Comparison of ENCODE assay signal across 1 fruit fly cellular context in genomic region chr2L:6480212-6480994, dm6.
TF ChIP-seq lines count a peak whose summit lies in the region.

Gene Sec61alpha (minus strand): TSS chr2L:6480575.
Gene Daxx (plus strand): TSS chr2L:6480929.

TF ChIP-seq in whole organism, embryonic, 481 proteins besides CTCF, POLR2A, EP300 and RAD21 (continued from another document and continues in another):
- peak; percentile 89 for TF ChIP-seq slou (GFP tag; optimal IDR thresholded peaks at IDR 0.05; lab: Kevin White, UChicago)
- TF ChIP-seq CG1792 (GFP tag; optimal IDR thresholded peaks at IDR 0.05; lab: Kevin White, UChicago) = peak; percentile 71
- peak; percentile 47 for TF ChIP-seq psq (GFP tag; optimal IDR thresholded peaks at IDR 0.05; lab: Kevin White, UChicago)
- peak; percentile 100 for TF ChIP-seq Sry-δ (GFP tag; optimal IDR thresholded peaks at IDR 0.05; lab: Kevin White, UChicago)
- TF ChIP-seq CG9876 (GFP tag; optimal IDR thresholded peaks at IDR 0.05; lab: Kevin White, UChicago) = peak; percentile 85
- TF ChIP-seq tll (GFP tag; optimal IDR thresholded peaks at IDR 0.05; lab: Kevin White, UChicago) = peak; percentile 4 to 69
- TF ChIP-seq pnt (GFP tag; optimal IDR thresholded peaks at IDR 0.05; lab: Kevin White, UChicago) = peak; percentile 91
- TF ChIP-seq pros (GFP tag; optimal IDR thresholded peaks at IDR 0.05; lab: Kevin White, UChicago) = no peak
- no peak for TF ChIP-seq h (optimal IDR thresholded peaks at IDR 0.05; lab: Kevin White, UChicago)
- peak; percentile 93 for TF ChIP-seq gfzf (GFP tag; optimal IDR thresholded peaks at IDR 0.05; lab: Kevin White, UChicago)
- peak; percentile 1 for TF ChIP-seq org-1 (GFP tag; optimal IDR thresholded peaks at IDR 0.05; lab: Kevin White, UChicago)
- peak; percentile 68 for TF ChIP-seq HHEX (GFP tag; optimal IDR thresholded peaks at IDR 0.05; lab: Kevin White, UChicago)
- TF ChIP-seq nom (GFP tag; optimal IDR thresholded peaks at IDR 0.05; lab: Kevin White, UChicago) = no peak
- peak; percentile 100 for TF ChIP-seq CG16813 (GFP tag; IDR thresholded peaks at IDR 0.05; lab: Robert Waterston, UW; ENCODE audit: partially characterized antibody)
- no peak for TF ChIP-seq Hey (tag; optimal IDR thresholded peaks at IDR 0.05; lab: Kevin White, UChicago)
- peak; percentile 75; the same call in 1 of the 2 replicates for TF ChIP-seq klu (GFP tag; IDR thresholded peaks at IDR 0.05; lab: Robert Waterston, UW)
- TF ChIP-seq Tbp (GFP tag; optimal IDR thresholded peaks at IDR 0.05; lab: Kevin White, UChicago) = no peak
- peak; percentile 82 for TF ChIP-seq Fer3 (tag; optimal IDR thresholded peaks at IDR 0.05; lab: Kevin White, UChicago)
- no peak for TF ChIP-seq CG11696 (GFP tag; IDR thresholded peaks at IDR 0.05; lab: Robert Waterston, UW)
- peak; percentile 99 for TF ChIP-seq chinmo (GFP tag; IDR thresholded peaks at IDR 0.05; lab: Robert Waterston, UW; ENCODE audit: partially characterized antibody)
- TF ChIP-seq CG3995 (GFP tag; optimal IDR thresholded peaks at IDR 0.05; lab: Kevin White, UChicago) = peak; percentile 52
- TF ChIP-seq dm (GFP tag; optimal IDR thresholded peaks at IDR 0.05; lab: Kevin White, UChicago) = peak; percentile 68
- TF ChIP-seq Spps (tag; optimal IDR thresholded peaks at IDR 0.05; lab: Kevin White, UChicago) = peak; percentile 75
- TF ChIP-seq CG17186 (GFP tag; optimal IDR thresholded peaks at IDR 0.05; lab: Kevin White, UChicago) = peak; percentile 79
- TF ChIP-seq tx (GFP tag; optimal IDR thresholded peaks at IDR 0.05; lab: Kevin White, UChicago) = peak; percentile 87
- TF ChIP-seq CG9437 (GFP tag; optimal IDR thresholded peaks at IDR 0.05; lab: Kevin White, UChicago) = peak; percentile 22
- peak; percentile 67 for TF ChIP-seq CG6765 (GFP tag; optimal IDR thresholded peaks at IDR 0.05; lab: Kevin White, UChicago)
- peak; percentile 71 for TF ChIP-seq rib (GFP tag; IDR thresholded peaks at IDR 0.05; lab: Robert Waterston, UW)
- peak; percentile 80 for TF ChIP-seq HmgZ (tag; optimal IDR thresholded peaks at IDR 0.05; lab: Kevin White, UChicago)
- peak; percentile 45 for TF ChIP-seq Ravus (GFP tag; IDR thresholded peaks at IDR 0.05; lab: Robert Waterston, UW)
- peak; percentile 63 for TF ChIP-seq Sox100B (GFP tag; optimal IDR thresholded peaks at IDR 0.05; lab: Kevin White, UChicago)
- peak; percentile 89 for TF ChIP-seq fu2 (GFP tag; optimal IDR thresholded peaks at IDR 0.05; lab: Kevin White, UChicago)
- peak; percentile 39 for TF ChIP-seq CG4617 (GFP tag; optimal IDR thresholded peaks at IDR 0.05; lab: Kevin White, UChicago; ENCODE audit: borderline replicate concordance)
- TF ChIP-seq CG1603 (tag; optimal IDR thresholded peaks at IDR 0.05; lab: Kevin White, UChicago) = peak; percentile 54
- peak; percentile 31 for TF ChIP-seq CG10565 (GFP tag; optimal IDR thresholded peaks at IDR 0.05; lab: Kevin White, UChicago)
- TF ChIP-seq CG8388 (GFP tag; optimal IDR thresholded peaks at IDR 0.05; lab: Kevin White, UChicago) = peak; percentile 64
- TF ChIP-seq HLHmδ (GFP tag; optimal IDR thresholded peaks at IDR 0.05; lab: Kevin White, UChicago) = peak; percentile 79
- TF ChIP-seq sisA (GFP tag; IDR thresholded peaks at IDR 0.05; lab: Robert Waterston, UW) = peak; percentile 89
- TF ChIP-seq E2f1 (GFP tag; IDR thresholded peaks at IDR 0.05; lab: Robert Waterston, UW) = peak; percentile 78
- TF ChIP-seq kah (GFP tag; optimal IDR thresholded peaks at IDR 0.05; lab: Kevin White, UChicago) = peak; percentile 37
- peak; percentile 21 for TF ChIP-seq CG3065 (GFP tag; optimal IDR thresholded peaks at IDR 0.05; lab: Kevin White, UChicago)
- TF ChIP-seq Ets65A (GFP tag; lab: Kevin White, UChicago) = peak; percentile 98
- TF ChIP-seq CG12104 (GFP tag; optimal IDR thresholded peaks at IDR 0.05; lab: Kevin White, UChicago) = peak; percentile 70
- peak; percentile 90 for TF ChIP-seq CG7786 (GFP tag; optimal IDR thresholded peaks at IDR 0.05; lab: Kevin White, UChicago)
- TF ChIP-seq tup (GFP tag; optimal IDR thresholded peaks at IDR 0.05; lab: Kevin White, UChicago) = peak; percentile 69
- TF ChIP-seq CG5245 (GFP tag; optimal IDR thresholded peaks at IDR 0.05; lab: Kevin White, UChicago) = peak; percentile 40
- no peak for TF ChIP-seq ash1 (GFP tag; optimal IDR thresholded peaks at IDR 0.05; lab: Kevin White, UChicago)
- TF ChIP-seq toy (GFP tag; IDR thresholded peaks at IDR 0.05; lab: Robert Waterston, UW) = peak; percentile 61; the same call in 1 of the 2 replicates
- TF ChIP-seq Dad (GFP tag; optimal IDR thresholded peaks at IDR 0.05; lab: Kevin White, UChicago) = peak; percentile 88
- peak; percentile 79 for TF ChIP-seq bcd (GFP tag; optimal IDR thresholded peaks at IDR 0.05; lab: Kevin White, UChicago)
- TF ChIP-seq otp (GFP tag; IDR thresholded peaks at IDR 0.05; lab: Robert Waterston, UW) = peak; percentile 71; the same call in 2 of the 3 replicates
- peak; percentile 89 for TF ChIP-seq CG6272 (GFP tag; IDR thresholded peaks at IDR 0.05; lab: Robert Waterston, UW)
- peak; percentile 94 for TF ChIP-seq lilli (GFP tag; optimal IDR thresholded peaks at IDR 0.05; lab: Kevin White, UChicago)
- TF ChIP-seq pzg (GFP tag; optimal IDR thresholded peaks at IDR 0.05; lab: Kevin White, UChicago) = peak; percentile 89
- peak; percentile 21 for TF ChIP-seq fd64A (GFP tag; optimal IDR thresholded peaks at IDR 0.05; lab: Kevin White, UChicago)
- TF ChIP-seq CG7271 (tag; optimal IDR thresholded peaks at IDR 0.05; lab: Kevin White, UChicago) = no peak
- peak; percentile 65 for TF ChIP-seq repo (GFP tag; optimal IDR thresholded peaks at IDR 0.05; lab: Kevin White, UChicago)
- peak; percentile 82 for TF ChIP-seq CG6689 (GFP tag; IDR thresholded peaks at IDR 0.05; lab: Robert Waterston, UW)
- TF ChIP-seq hb (GFP tag; IDR thresholded peaks at IDR 0.05; lab: Robert Waterston, UW; ENCODE audit: partially characterized antibody) = peak; percentile 100
- TF ChIP-seq CG1024 (GFP tag; IDR thresholded peaks at IDR 0.05; lab: Robert Waterston, UW) = peak; percentile 68
- TF ChIP-seq gt (GFP tag; IDR thresholded peaks at IDR 0.05; lab: Robert Waterston, UW) = 0 out of 2 replicates have a peak, but pooled peaks have one; percentile 27
- TF ChIP-seq Hmr (GFP tag; optimal IDR thresholded peaks at IDR 0.05; lab: Kevin White, UChicago) = peak; percentile 91
- peak; percentile 68 for TF ChIP-seq CG4730 (GFP tag; IDR thresholded peaks at IDR 0.05; lab: Robert Waterston, UW)
- TF ChIP-seq cato (GFP tag; optimal IDR thresholded peaks at IDR 0.05; lab: Kevin White, UChicago; ENCODE audit: borderline replicate concordance) = peak; percentile 84
- TF ChIP-seq ken (GFP tag; IDR thresholded peaks at IDR 0.05; lab: Robert Waterston, UW) = peak; percentile 83
- TF ChIP-seq Lpt (GFP tag; optimal IDR thresholded peaks at IDR 0.05; lab: Kevin White, UChicago) = no peak
- no peak for TF ChIP-seq CG7745 (tag; optimal IDR thresholded peaks at IDR 0.05; lab: Kevin White, UChicago)
- TF ChIP-seq salm (tag; optimal IDR thresholded peaks at IDR 0.05; lab: Kevin White, UChicago) = peak; percentile 55
- TF ChIP-seq CG30020 (tag; optimal IDR thresholded peaks at IDR 0.05; lab: Kevin White, UChicago) = peak; percentile 74
- TF ChIP-seq Kr (GFP tag; optimal IDR thresholded peaks at IDR 0.05; lab: Kevin White, UChicago) = no peak
- TF ChIP-seq bigmax (GFP tag; optimal IDR thresholded peaks at IDR 0.05; lab: Kevin White, UChicago) = no peak
- peak; percentile 79 for TF ChIP-seq CG8089 (GFP tag; optimal IDR thresholded peaks at IDR 0.05; lab: Kevin White, UChicago)
- TF ChIP-seq Gug (GFP tag; IDR thresholded peaks at IDR 0.05; lab: Robert Waterston, UW) = peak; percentile 92
- TF ChIP-seq ab (GFP tag; optimal IDR thresholded peaks at IDR 0.05; lab: Kevin White, UChicago) = peak; percentile 79
- peak; percentile 95 for TF ChIP-seq mam (GFP tag; optimal IDR thresholded peaks at IDR 0.05; lab: Kevin White, UChicago)
- TF ChIP-seq CG12769 (tag; optimal IDR thresholded peaks at IDR 0.05; lab: Kevin White, UChicago) = peak; percentile 56
- peak; percentile 80 for TF ChIP-seq CG11085 (GFP tag; IDR thresholded peaks at IDR 0.05; lab: Robert Waterston, UW)
- TF ChIP-seq CkIIα-i1 (GFP tag; IDR thresholded peaks at IDR 0.05; lab: Robert Waterston, UW) = no peak
- TF ChIP-seq sim (GFP tag; IDR thresholded peaks at IDR 0.05; lab: Robert Waterston, UW) = peak; percentile 18; the same call in 1 of the 2 replicates
- peak; percentile 88 for TF ChIP-seq dysf (GFP tag; IDR thresholded peaks at IDR 0.05; lab: Robert Waterston, UW)
- peak; percentile 46; the same call in 1 of the 2 replicates for TF ChIP-seq aop (GFP tag; IDR thresholded peaks at IDR 0.05; lab: Robert Waterston, UW)
- TF ChIP-seq CG7987 (GFP tag; optimal IDR thresholded peaks at IDR 0.05; lab: Kevin White, UChicago) = peak; percentile 14
- peak; percentile 75 for TF ChIP-seq NC2β (GFP tag; optimal IDR thresholded peaks at IDR 0.05; lab: Kevin White, UChicago)
- peak; percentile 56; the same call in 1 of the 3 replicates for TF ChIP-seq C15 (GFP tag; IDR thresholded peaks at IDR 0.05; lab: Robert Waterston, UW)
- peak; percentile 98 for TF ChIP-seq CG2129 (GFP tag; IDR thresholded peaks at IDR 0.05; lab: Robert Waterston, UW; ENCODE audit: partially characterized antibody)
- TF ChIP-seq fru (optimal IDR thresholded peaks at IDR 0.05; lab: Kevin White, UChicago) = no peak
- TF ChIP-seq sd (tag; optimal IDR thresholded peaks at IDR 0.05; lab: Kevin White, UChicago) = peak; percentile 46
- peak; percentile 43; the same call in 1 of the 2 replicates for TF ChIP-seq CG17612 (GFP tag; IDR thresholded peaks at IDR 0.05; lab: Robert Waterston, UW)
- TF ChIP-seq CG13624 (GFP tag; optimal IDR thresholded peaks at IDR 0.05; lab: Kevin White, UChicago) = peak; percentile 91
- peak; percentile 54 for TF ChIP-seq gsb (GFP tag; IDR thresholded peaks at IDR 0.05; lab: Robert Waterston, UW)
- TF ChIP-seq CG3407 (GFP tag; optimal IDR thresholded peaks at IDR 0.05; lab: Kevin White, UChicago) = peak; percentile 45
- no peak for TF ChIP-seq Dfd (GFP tag; optimal IDR thresholded peaks at IDR 0.05; lab: Kevin White, UChicago)
- TF ChIP-seq jing (GFP tag; optimal IDR thresholded peaks at IDR 0.05; lab: Kevin White, UChicago) = no peak
- peak; percentile 60; the same call in 1 of the 2 replicates for TF ChIP-seq GATAe (GFP tag; conservative IDR thresholded peaks at IDR 0.05; lab: Robert Waterston, UW)
- TF ChIP-seq ATbp (GFP tag; optimal IDR thresholded peaks at IDR 0.05; lab: Kevin White, UChicago) = peak; percentile 49
- peak; percentile 79 for TF ChIP-seq ci (GFP tag; IDR thresholded peaks at IDR 0.05; lab: Robert Waterston, UW)
- peak; percentile 81 for TF ChIP-seq CG13894 (tag; optimal IDR thresholded peaks at IDR 0.05; lab: Kevin White, UChicago)
- peak; percentile 79 for TF ChIP-seq CG32772 (GFP tag; IDR thresholded peaks at IDR 0.05; lab: Robert Waterston, UW)
- peak; percentile 82 for TF ChIP-seq NfI (GFP tag; optimal IDR thresholded peaks at IDR 0.05; lab: Kevin White, UChicago)
- peak; percentile 87 for TF ChIP-seq lab (GFP tag; optimal IDR thresholded peaks at IDR 0.05; lab: Kevin White, UChicago)
- TF ChIP-seq esg (GFP tag; conservative IDR thresholded peaks at IDR 0.05; lab: Robert Waterston, UW) = peak; percentile 86
- TF ChIP-seq seq (GFP tag; IDR thresholded peaks at IDR 0.05; lab: Robert Waterston, UW) = peak; percentile 64
- peak; percentile 42 for TF ChIP-seq CG10431 (GFP tag; optimal IDR thresholded peaks at IDR 0.05; lab: Kevin White, UChicago)
- TF ChIP-seq CrebB (tag; optimal IDR thresholded peaks at IDR 0.05; lab: Kevin White, UChicago) = peak; percentile 63
- TF ChIP-seq jigr1 (GFP tag; IDR thresholded peaks at IDR 0.05; lab: Robert Waterston, UW) = peak; percentile 69; the same call in 2 of the 3 replicates
- no peak for TF ChIP-seq Lim3 (GFP tag; IDR thresholded peaks at IDR 0.05; lab: Robert Waterston, UW)
- peak; percentile 76 for TF ChIP-seq CG10543 (GFP tag; optimal IDR thresholded peaks at IDR 0.05; lab: Kevin White, UChicago)
- no peak for TF ChIP-seq Jarid2 (GFP tag; optimal IDR thresholded peaks at IDR 0.05; lab: Kevin White, UChicago)
- TF ChIP-seq CG13424 (tag; optimal IDR thresholded peaks at IDR 0.05; lab: Kevin White, UChicago) = peak; percentile 87
- TF ChIP-seq dpn (GFP tag; optimal IDR thresholded peaks at IDR 0.05; lab: Kevin White, UChicago) = peak; percentile 88 to 92
- TF ChIP-seq pita (GFP tag; optimal IDR thresholded peaks at IDR 0.05; lab: Kevin White, UChicago) = no peak
- peak; percentile 75 for TF ChIP-seq emc (GFP tag; optimal IDR thresholded peaks at IDR 0.05; lab: Kevin White, UChicago)
- peak; percentile 83 for TF ChIP-seq CG11247 (GFP tag; IDR thresholded peaks at IDR 0.05; lab: Robert Waterston, UW)
- TF ChIP-seq Mes4 (GFP tag; optimal IDR thresholded peaks at IDR 0.05; lab: Kevin White, UChicago) = peak; percentile 65
- TF ChIP-seq CG1832 (GFP tag; optimal IDR thresholded peaks at IDR 0.05; lab: Kevin White, UChicago) = no peak
- peak; percentile 58 for TF ChIP-seq run (tag; optimal IDR thresholded peaks at IDR 0.05; lab: Kevin White, UChicago)
- peak; percentile 79 for TF ChIP-seq CG13775 (GFP tag; optimal IDR thresholded peaks at IDR 0.05; lab: Kevin White, UChicago)
- peak; percentile 99 for TF ChIP-seq nerfin-2 (GFP tag; IDR thresholded peaks at IDR 0.05; lab: Robert Waterston, UW; ENCODE audit: partially characterized antibody)
- no peak for TF ChIP-seq prd (optimal IDR thresholded peaks at IDR 0.05; lab: Kevin White, UChicago)
- peak; percentile 89 for TF ChIP-seq prd (GFP tag; IDR thresholded peaks at IDR 0.05; lab: Robert Waterston, UW)
- peak; percentile 88 for TF ChIP-seq CG12155 (GFP tag; optimal IDR thresholded peaks at IDR 0.05; lab: Kevin White, UChicago)
- peak; percentile 77 for TF ChIP-seq ase (GFP tag; IDR thresholded peaks at IDR 0.05; lab: Robert Waterston, UW)
- TF ChIP-seq CG15269 (tag; optimal IDR thresholded peaks at IDR 0.05; lab: Kevin White, UChicago) = peak; percentile 84
- peak; percentile 88 for TF ChIP-seq ind (GFP tag; optimal IDR thresholded peaks at IDR 0.05; lab: Kevin White, UChicago)
- TF ChIP-seq crol (GFP tag; IDR thresholded peaks at IDR 0.05; lab: Robert Waterston, UW) = no peak
- TF ChIP-seq CG15073 (GFP tag; optimal IDR thresholded peaks at IDR 0.05; lab: Kevin White, UChicago) = peak; percentile 30
- no peak for TF ChIP-seq CG31365 (tag; optimal IDR thresholded peaks at IDR 0.05; lab: Kevin White, UChicago)
- no peak for TF ChIP-seq usp (GFP tag; optimal IDR thresholded peaks at IDR 0.05; lab: Kevin White, UChicago)
- TF ChIP-seq CG12391 (tag; optimal IDR thresholded peaks at IDR 0.05; lab: Kevin White, UChicago) = peak; percentile 87
- no peak for TF ChIP-seq dan (GFP tag; IDR thresholded peaks at IDR 0.05; lab: Robert Waterston, UW)
- TF ChIP-seq CG32767 (GFP tag; IDR thresholded peaks at IDR 0.05; lab: Robert Waterston, UW) = peak; percentile 64
